Worm (Caenorhabditis elegans) whole organism, late embryonic: ENCODE results near the gene ZK863.1.

Experiments used
- K02D7.2 ChIP-seq: sonication (generic microtip); optimal IDR thresholded peaks from 2 replicates; lab custom pipeline; 2017; ENCODE audit warnings: mild to moderate bottlenecking, missing genetic modification characterization, missing compliant biosample characterization
- Y22D7AL.16 ChIP-seq: sonication (generic microtip); optimal IDR thresholded peaks from 2 replicates; lab custom pipeline; 2016; ENCODE audit warnings: missing genetic modification characterization, missing compliant biosample characterization
- ceh-14 ChIP-seq: sonication (generic microtip); optimal IDR thresholded peaks from 2 replicates; lab custom pipeline; 2016; ENCODE audit warnings: missing genotype, missing genetic modification characterization, missing compliant biosample characterization
- ceh-18 ChIP-seq: sonication (generic microtip); optimal IDR thresholded peaks from 2 replicates; lab custom pipeline; 2016; ENCODE audit warnings: missing genetic modification characterization, missing compliant biosample characterization
- ceh-22 ChIP-seq: sonication (generic microtip); optimal IDR thresholded peaks from 2 replicates; lab custom pipeline; 2017; ENCODE audit warnings: missing biosample characterization, missing genetic modification characterization
- ceh-30 ChIP-seq: fragments of 150-350 bp; optimal IDR thresholded peaks from 2 replicates; lab custom pipeline; 2014; ENCODE audit warnings: missing biosample characterization, missing genetic modification characterization
- ceh-31 ChIP-seq: sonication (generic microtip); optimal IDR thresholded peaks from 2 replicates; lab custom pipeline; 2016; ENCODE audit warnings: missing genetic modification characterization, missing compliant biosample characterization
- ceh-34 ChIP-seq: sonication (generic microtip); optimal IDR thresholded peaks from 2 replicates; lab custom pipeline; 2016; ENCODE audit warnings: mild to moderate bottlenecking, missing genetic modification characterization, missing compliant biosample characterization
- ceh-45 ChIP-seq: fragments of 200-800 bp; sonication (Bioruptor generic); IDR thresholded peaks from 2 replicates; pipeline ENCODE4 v1.3.6; 2022; ENCODE audit warnings: missing genetic modification reagents, missing genetic modification characterization, missing compliant biosample characterization
- ceh-48 ChIP-seq: sonication (generic microtip); optimal IDR thresholded peaks from 2 replicates; lab custom pipeline; 2016; ENCODE audit warnings: missing genetic modification characterization, inconsistent platforms, missing compliant biosample characterization
- ceh-6 ChIP-seq: fragments of 200-800 bp; sonication (Bioruptor generic); optimal IDR thresholded peaks from 2 replicates; lab custom pipeline; 2018; ENCODE audit warnings: mild to moderate bottlenecking, missing genetic modification characterization, missing compliant biosample characterization
- elt-2 ChIP-seq: sonication (generic microtip); optimal IDR thresholded peaks from 2 replicates; lab custom pipeline; 2016; ENCODE audit warnings: missing genetic modification reagents, missing genetic modification characterization, missing compliant biosample characterization
- elt-4 ChIP-seq: sonication (generic microtip); optimal IDR thresholded peaks from 2 replicates; lab custom pipeline; 2016; ENCODE audit warnings: missing genetic modification characterization, missing compliant biosample characterization
- eyg-1 ChIP-seq: sonication (generic microtip); optimal IDR thresholded peaks from 2 replicates; lab custom pipeline; 2016; ENCODE audit warnings: missing genotype, missing genetic modification characterization, missing compliant biosample characterization
- fkh-10 ChIP-seq: fragments of 150-350 bp; optimal IDR thresholded peaks from 2 replicates; lab custom pipeline; 2014; ENCODE audit warnings: missing biosample characterization, missing genetic modification reagents, missing genetic modification characterization
- gmeb-2 ChIP-seq: sonication (generic microtip); optimal IDR thresholded peaks from 2 replicates; lab custom pipeline; 2016; ENCODE audit warnings: missing genetic modification characterization, inconsistent platforms, missing compliant biosample characterization
- hlh-13 ChIP-seq: fragments of 200-800 bp; sonication (Bioruptor generic); optimal IDR thresholded peaks from 2 replicates; lab custom pipeline; 2018; ENCODE audit warnings: mild to moderate bottlenecking, missing genetic modification characterization, missing compliant biosample characterization
- hlh-30 ChIP-seq: sonication (generic microtip); optimal IDR thresholded peaks from 2 replicates; lab custom pipeline; 2017; ENCODE audit warnings: antibody characterized with exemption, missing genetic modification characterization, missing compliant biosample characterization; ENCODE audit not compliant: insufficient read depth
- hlh-6 ChIP-seq: sonication (generic microtip); optimal IDR thresholded peaks from 2 replicates; lab custom pipeline; 2016; ENCODE audit warnings: missing genotype, missing genetic modification characterization, missing compliant biosample characterization
- hlh-8 ChIP-seq: sonication (generic microtip); optimal IDR thresholded peaks from 2 replicates; lab custom pipeline; 2016; ENCODE audit warnings: missing genotype, missing genetic modification characterization, missing compliant biosample characterization
- lim-6 ChIP-seq: sonication (generic microtip); optimal IDR thresholded peaks from 2 replicates; lab custom pipeline; 2016; ENCODE audit warnings: missing genetic modification characterization, missing compliant biosample characterization
- lin-11 ChIP-seq: fragments of 200-800 bp; sonication (Bioruptor generic); optimal IDR thresholded peaks from 2 replicates; lab custom pipeline; 2018; ENCODE audit warnings: mild to moderate bottlenecking, missing genetic modification characterization, missing compliant biosample characterization
- madf-2 ChIP-seq: sonication (generic microtip); optimal IDR thresholded peaks from 2 replicates; lab custom pipeline; 2017; ENCODE audit warnings: missing genetic modification characterization, missing compliant biosample characterization
- npax-4 ChIP-seq: sonication (generic microtip); optimal IDR thresholded peaks from 2 replicates; lab custom pipeline; 2016; ENCODE audit warnings: missing genetic modification characterization, missing compliant biosample characterization
- pag-3 ChIP-seq: sonication (generic microtip); optimal IDR thresholded peaks from 2 replicates; lab custom pipeline; 2016; ENCODE audit warnings: missing compliant biosample characterization, missing genetic modification characterization, borderline replicate concordance
- pat-9 ChIP-seq: fragments of 200-800 bp; sonication (Bioruptor generic); optimal IDR thresholded peaks from 2 replicates; lab custom pipeline; 2018; ENCODE audit warnings: mild to moderate bottlenecking, missing genetic modification characterization, moderate library complexity, missing compliant biosample characterization
- pax-1 ChIP-seq: fragments of 150-350 bp; optimal IDR thresholded peaks from 2 replicates; lab custom pipeline; 2014; ENCODE audit warnings: missing biosample characterization, missing genetic modification characterization
- pha-4 ChIP-seq: fragments of 150-350 bp; optimal IDR thresholded peaks from 2 replicates; lab custom pipeline; 2018; ENCODE audit warnings: missing biosample characterization, missing genetic modification reagents, missing genetic modification characterization
- ref-2 ChIP-seq: sonication (generic microtip); optimal IDR thresholded peaks from 2 replicates; lab custom pipeline; 2016; ENCODE audit warnings: missing genetic modification characterization, missing compliant biosample characterization
- rnt-1 ChIP-seq: sonication (generic microtip); optimal IDR thresholded peaks from 2 replicates; lab custom pipeline; 2016; ENCODE audit warnings: missing genetic modification characterization, missing compliant biosample characterization
- tbx-7 ChIP-seq: sonication (generic microtip); optimal IDR thresholded peaks from 2 replicates; lab custom pipeline; 2016; ENCODE audit warnings: missing genotype, missing genetic modification characterization, missing compliant biosample characterization
- ttx-3 ChIP-seq: sonication (generic microtip); optimal IDR thresholded peaks from 2 replicates; lab custom pipeline; 2016; ENCODE audit warnings: missing genetic modification reagents, missing genetic modification characterization, missing compliant biosample characterization
- unc-42 ChIP-seq: sonication (generic microtip); optimal IDR thresholded peaks from 2 replicates; lab custom pipeline; 2016; ENCODE audit warnings: missing genotype, missing genetic modification characterization, missing compliant biosample characterization
- unc-55 ChIP-seq: sonication (generic microtip); optimal IDR thresholded peaks from 2 replicates; lab custom pipeline; 2017; ENCODE audit warnings: missing biosample characterization, missing genetic modification reagents, missing genetic modification characterization
- unc-86 ChIP-seq: sonication (generic microtip); optimal IDR thresholded peaks from 2 replicates; lab custom pipeline; 2016; ENCODE audit warnings: missing genetic modification characterization, missing compliant biosample characterization

The ZK863.1 gene

ce11 chrV:12158377-12158776 is 11.6 kb downstream of the ZK863.1 start:
- no peak for TF ChIP-seq ceh-31 (tag; lab: Kevin White, UChicago)
- peak; percentile 6 for TF ChIP-seq unc-42 (tag; lab: Kevin White, UChicago)
- TF ChIP-seq fkh-10 = no peak
- TF ChIP-seq ttx-3 = no peak
- no peak for TF ChIP-seq Y22D7AL.16 (tag; lab: Kevin White, UChicago)
- no peak for TF ChIP-seq lin-11
- TF ChIP-seq pax-1 = no peak
- TF ChIP-seq ceh-48 = no peak

- no peak for TF ChIP-seq unc-86 (tag; lab: Kevin White, UChicago)
- no peak for TF ChIP-seq hlh-30 (tag; lab: Kevin White, UChicago)
- no peak for TF ChIP-seq npax-4
- TF ChIP-seq ceh-18 (tag; lab: Kevin White, UChicago) = no peak
- no peak for TF ChIP-seq fkh-10
- TF ChIP-seq pat-9 (tag; lab: Kevin White, UChicago) = no peak
- TF ChIP-seq ceh-6 (GFP tag; lab: Kevin White, UChicago) = no peak
- TF ChIP-seq eyg-1 (tag; lab: Kevin White, UChicago) = no peak
- TF ChIP-seq lin-11 = no peak
- TF ChIP-seq hlh-13 (GFP tag; lab: Kevin White, UChicago) = no peak
- TF ChIP-seq tbx-7 (tag; lab: Kevin White, UChicago) = no peak
- TF ChIP-seq pha-4 (tag; lab: Kevin White, UChicago) = no peak
- no peak for TF ChIP-seq ttx-3
- no peak for TF ChIP-seq lim-6 (tag; lab: Kevin White, UChicago)
- TF ChIP-seq pag-3 (tag; lab: Kevin White, UChicago) = no peak
- TF ChIP-seq unc-55 (GFP tag; lab: Kevin White, UChicago) = no peak
These were observed 15.5 kb downstream of the ZK863.1 start, which contains the start of gene C27A7.9 for ce11 chrV:12154554-12154953. TSS of gene C27A7.9 (minus strand) at chrV:12154654.

DNA sequence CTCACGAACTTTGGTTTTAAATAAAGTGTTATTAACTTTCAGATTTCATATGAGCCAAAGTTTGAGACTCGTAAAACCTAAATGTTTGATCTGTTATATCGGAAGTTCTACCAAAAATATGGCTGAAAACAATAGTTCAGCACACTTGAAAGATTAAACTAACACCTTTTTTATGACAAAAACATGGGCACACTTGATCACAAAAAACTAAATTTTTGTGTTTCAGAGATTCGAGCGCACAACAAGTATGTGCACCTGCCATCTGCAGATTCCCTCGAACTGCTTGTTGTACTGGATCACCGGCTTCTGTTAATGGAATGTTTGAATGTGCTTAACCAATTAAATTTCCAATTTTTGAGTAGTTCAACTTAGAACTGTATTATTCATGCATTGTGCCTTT is 16.2 kb downstream of the ZK863.1 start:
- TF ChIP-seq gmeb-2 (tag; lab: Kevin White, UChicago) (no peak), ceh-34 (tag; lab: Kevin White, UChicago) (no peak), madf-2 (no peak)

ce11 chrV:12152857-12153256 is 17.2 kb downstream of the ZK863.1 start, which contains the start of gene C27A7.8:
TSS of gene C27A7.8 (plus strand) at chrV:12153157.
- TF ChIP-seq hlh-30 (tag; lab: Kevin White, UChicago) (no peak), ceh-22 (tag; lab: Kevin White, UChicago) (no peak), hlh-6 (no peak), hlh-8 (tag; lab: Kevin White, UChicago) (no peak), K02D7.2 (tag; lab: Kevin White, UChicago) (no peak), ceh-6 (GFP tag; lab: Kevin White, UChicago) (no peak), ref-2 (tag; lab: Kevin White, UChicago) (no peak), rnt-1 (tag; lab: Kevin White, UChicago) (no peak), ceh-14 (no peak), elt-4 (tag; lab: Kevin White, UChicago) (no peak)

DNA sequence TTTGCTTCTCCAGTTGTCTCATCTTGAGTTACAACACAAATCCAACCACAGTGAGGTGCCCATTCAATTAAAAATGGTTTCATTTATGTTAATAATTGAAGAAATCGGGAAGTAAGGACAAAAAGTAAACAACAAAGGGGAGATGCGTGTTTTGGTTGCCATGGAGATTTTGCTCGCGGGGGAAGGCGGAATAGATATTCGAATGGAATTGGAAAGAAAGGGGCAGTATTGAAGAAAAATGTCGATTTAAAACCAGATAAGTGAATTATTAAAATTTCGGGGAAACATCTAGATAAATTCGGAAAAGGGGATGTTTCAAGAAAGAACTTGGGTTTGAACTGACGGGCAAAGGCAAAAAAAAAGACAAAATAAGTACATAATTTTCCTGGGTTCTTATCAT is 19.4 kb downstream of the ZK863.1 start, which contains the start of gene che-11:
TSS of gene che-11 (minus strand) at position 101 of the 400 bp plus-strand sequence.
- TF ChIP-seq elt-2 (tag; lab: Kevin White, UChicago) (no peak), unc-86 (tag; lab: Kevin White, UChicago) (no peak), ceh-30 (tag; lab: Kevin White, UChicago) (no peak), ceh-45 (GFP tag; lab: Robert Waterston, UW) (no peak), lin-11 (no peak)
